Fruit fly (Drosophila melanogaster): ENCODE data around the gene Sfp96F.

dm6 chr3R:25831799-25832280 is 1.8 kb upstream of the Sfp96F start, which contains the start of the genes Mst57Da and alpha4GT2:
- TF ChIP-seq gce (GFP tag; IDR thresholded peaks at IDR 0.05) (no peak), CG31365 (tag; optimal IDR thresholded peaks at IDR 0.05) (no peak), CG17829 (tag; optimal IDR thresholded peaks at IDR 0.05) (no peak), CG32532 (GFP tag; IDR thresholded peaks at IDR 0.05) (no peak), p53 (GFP tag; optimal IDR thresholded peaks at IDR 0.05) (no peak), Awh (GFP tag; IDR thresholded peaks at IDR 0.05) (no peak), TFAM (GFP tag; optimal IDR thresholded peaks at IDR 0.05) (no peak)

Data from whole organism, embryonic.